Worm (Caenorhabditis elegans) whole organism, young adult: ENCODE data around the gene daam-1.

Source experiments
- B0019.2 ChIP-seq: fragments of 200-800 bp; sonication (Bioruptor generic); conservative IDR thresholded peaks from 2 replicates; pipeline ENCODE4 v1.3.6; 2022; ENCODE audit warnings: missing genetic modification reagents, missing genetic modification characterization, missing compliant biosample characterization
- B0261.1 ChIP-seq: sonication (generic microtip); optimal IDR thresholded peaks from 2 replicates; lab custom pipeline; 2016; ENCODE audit warnings: mild to moderate bottlenecking, missing genetic modification characterization, moderate library complexity, missing compliant biosample characterization
- F55B11.4 ChIP-seq: sonication (generic microtip); optimal IDR thresholded peaks from 2 replicates; lab custom pipeline; 2016; ENCODE audit warnings: missing compliant biosample characterization, missing genetic modification characterization, borderline replicate concordance; ENCODE audit not compliant: insufficient read depth
- F57A8.1 ChIP-seq: fragments of 200-800 bp; sonication (Bioruptor generic); optimal IDR thresholded peaks from 2 replicates; lab custom pipeline; 2018; ENCODE audit warnings: mild to moderate bottlenecking, missing genetic modification characterization, moderate library complexity, missing compliant biosample characterization
- Y53F4B.3 ChIP-seq: fragments of 200-800 bp; sonication (Bioruptor generic); IDR thresholded peaks from 2 replicates; pipeline ENCODE4 v1.3.6; 2022; ENCODE audit warnings: missing genetic modification reagents, missing genetic modification characterization, missing compliant biosample characterization
- Y67H2A.10 ChIP-seq: fragments of 200-800 bp; sonication (Bioruptor generic); conservative IDR thresholded peaks from 2 replicates; pipeline ENCODE4 v1.3.6; 2022; ENCODE audit warnings: missing genetic modification reagents, missing genetic modification characterization, missing compliant biosample characterization
- Y79H2A.3 ChIP-seq: fragments of 200-800 bp; sonication (Bioruptor generic); conservative IDR thresholded peaks from 2 replicates; pipeline ENCODE4 v1.3.6; 2022; ENCODE audit warnings: missing genetic modification reagents, missing genetic modification characterization, missing compliant biosample characterization
- ama-1 ChIP-seq, 3 experiments: fragments of 150-350 bp in 1 of 3; sonication (generic microtip) in 2 of 3; optimal IDR thresholded peaks; 2 replicates each; lab custom pipeline; 2014 to 2018; ENCODE audit warnings: missing biosample characterization in 2 of 3, missing genetic modification characterization in 2 of 3, missing genetic modification reagents in 2 of 3
- aptf-3 ChIP-seq: fragments of 200-800 bp; sonication (Bioruptor generic); IDR thresholded peaks from 2 replicates; pipeline ENCODE4 v1.3.6; 2022; ENCODE audit warnings: missing genetic modification characterization, missing compliant biosample characterization
- atf-7 ChIP-seq: sonication (generic microtip); optimal IDR thresholded peaks from 2 replicates; lab custom pipeline; 2017; ENCODE audit warnings: mild to moderate bottlenecking, missing genetic modification characterization, missing compliant biosample characterization
- attf-5 ChIP-seq: fragments of 200-800 bp; sonication (Bioruptor generic); optimal IDR thresholded peaks from 2 replicates; lab custom pipeline; 2018; ENCODE audit warnings: mild to moderate bottlenecking, missing genetic modification characterization, missing compliant biosample characterization
- attf-6 ChIP-seq: fragments of 200-800 bp; sonication (Bioruptor generic); IDR thresholded peaks from 2 replicates; pipeline ENCODE4 v1.3.6; 2022; ENCODE audit warnings: missing genetic modification reagents, missing genetic modification characterization, missing compliant biosample characterization
- bed-2 ChIP-seq: fragments of 200-800 bp; sonication (Bioruptor generic); IDR thresholded peaks from 2 replicates; pipeline ENCODE4 v1.3.6; 2022; ENCODE audit warnings: missing genetic modification reagents, missing genetic modification characterization, missing compliant biosample characterization
- ceh-100 ChIP-seq: fragments of 200-800 bp; sonication (Bioruptor generic); IDR thresholded peaks from 2 replicates; pipeline ENCODE4 v1.3.6; 2022; ENCODE audit warnings: missing genetic modification reagents, missing genetic modification characterization, missing compliant biosample characterization
- ceh-58 ChIP-seq: fragments of 200-800 bp; sonication (Bioruptor generic); IDR thresholded peaks from 2 replicates; pipeline ENCODE4 v1.3.6; 2022; ENCODE audit warnings: missing genetic modification characterization, missing compliant biosample characterization
- ceh-79 ChIP-seq: sonication (generic microtip); optimal IDR thresholded peaks from 2 replicates; lab custom pipeline; 2017; ENCODE audit warnings: mild to moderate bottlenecking, missing genetic modification characterization, missing compliant biosample characterization
- chd-7 ChIP-seq: sonication (generic microtip); optimal IDR thresholded peaks from 2 replicates; lab custom pipeline; 2016; ENCODE audit warnings: mild to moderate bottlenecking, missing genetic modification characterization, moderate library complexity, missing compliant biosample characterization
- dox-1 ChIP-seq: fragments of 200-800 bp; sonication (Bioruptor generic); IDR thresholded peaks from 2 replicates; pipeline ENCODE4 v1.3.6; 2022; ENCODE audit warnings: missing genetic modification reagents, missing genetic modification characterization, missing compliant biosample characterization
- dpl-1 ChIP-seq: fragments of 150-350 bp; optimal IDR thresholded peaks from 2 replicates; lab custom pipeline; 2014; ENCODE audit warnings: missing biosample characterization, missing genetic modification reagents, missing genetic modification characterization
- efl-1 ChIP-seq: fragments of 150-350 bp; optimal IDR thresholded peaks from 2 replicates; lab custom pipeline; 2014; ENCODE audit warnings: missing biosample characterization, missing genetic modification reagents, missing genetic modification characterization
- ekl-4 ChIP-seq: fragments of 200-800 bp; sonication (Bioruptor generic); IDR thresholded peaks from 2 replicates; pipeline ENCODE4 v1.3.6; 2022; ENCODE audit warnings: missing genetic modification reagents, missing genetic modification characterization, missing compliant biosample characterization
- ets-4 ChIP-seq: fragments of 200-800 bp; sonication (Bioruptor generic); optimal IDR thresholded peaks from 2 replicates; lab custom pipeline; 2018; ENCODE audit warnings: mild to moderate bottlenecking, missing genetic modification characterization, missing compliant biosample characterization
- hmg-20 ChIP-seq: fragments of 200-800 bp; sonication (Bioruptor generic); IDR thresholded peaks from 2 replicates; pipeline ENCODE4 v1.3.6; 2022; ENCODE audit warnings: missing genetic modification reagents, missing genetic modification characterization, missing compliant biosample characterization
- hsf-1 ChIP-seq: fragments of 200-800 bp; sonication (Bioruptor generic); IDR thresholded peaks from 2 replicates; pipeline ENCODE4 v1.3.6; 2022; ENCODE audit warnings: missing genetic modification reagents, missing genetic modification characterization, missing compliant biosample characterization
- lag-1 ChIP-seq: fragments of 200-800 bp; sonication (Bioruptor generic); IDR thresholded peaks from 2 replicates; pipeline ENCODE4 v1.3.6; 2022; ENCODE audit warnings: missing genetic modification reagents, missing genetic modification characterization, missing compliant biosample characterization
- let-526 ChIP-seq: fragments of 200-800 bp; sonication (Bioruptor generic); IDR thresholded peaks from 2 replicates; pipeline ENCODE4 v1.3.6; 2022; ENCODE audit warnings: missing genetic modification reagents, missing genetic modification characterization, missing compliant biosample characterization
- let-607 ChIP-seq, 2 experiments: fragments of 200-800 bp in 1 of 2; sonication (Bioruptor generic) in 1 of 2; sonication (generic microtip) in 1 of 2; optimal IDR thresholded peaks; 2 replicates each; lab custom pipeline; 2016 to 2018; ENCODE audit warnings: mild to moderate bottlenecking in 2 of 2, missing compliant biosample characterization in 2 of 2, missing genetic modification characterization in 2 of 2, moderate library complexity in 2 of 2, missing genotype in 1 of 2
- lir-1 ChIP-seq: fragments of 200-800 bp; sonication (Bioruptor generic); conservative IDR thresholded peaks from 2 replicates; pipeline ENCODE4 v1.3.6; 2022; ENCODE audit warnings: missing genetic modification reagents, missing genetic modification characterization, missing compliant biosample characterization
- lsy-27 ChIP-seq: sonication (generic microtip); optimal IDR thresholded peaks from 2 replicates; lab custom pipeline; 2017; ENCODE audit warnings: missing genetic modification characterization, mild to moderate bottlenecking, missing compliant biosample characterization, antibody characterized with exemption, missing genotype, borderline replicate concordance; ENCODE audit not compliant: insufficient read depth
- madf-6 ChIP-seq: fragments of 200-800 bp; sonication (Bioruptor generic); IDR thresholded peaks from 2 replicates; pipeline ENCODE4 v1.3.6; 2022; ENCODE audit warnings: missing genetic modification reagents, missing genetic modification characterization, missing compliant biosample characterization
- mel-28 ChIP-seq: sonication (generic microtip); optimal IDR thresholded peaks from 2 replicates; lab custom pipeline; 2016; ENCODE audit warnings: borderline replicate concordance, mild to moderate bottlenecking, missing genetic modification characterization, missing compliant biosample characterization
- mes-4 ChIP-seq: sonication (generic microtip); optimal IDR thresholded peaks from 2 replicates; lab custom pipeline; 2016; ENCODE audit warnings: missing genotype, missing genetic modification characterization, missing compliant biosample characterization
- nfya-1 ChIP-seq: sonication (generic microtip); optimal IDR thresholded peaks from 2 replicates; lab custom pipeline; 2017; ENCODE audit warnings: antibody characterized with exemption, missing compliant biosample characterization, missing genetic modification characterization, borderline replicate concordance; ENCODE audit not compliant: insufficient read depth
- nfya-2 ChIP-seq: fragments of 200-800 bp; sonication (Bioruptor generic); IDR thresholded peaks from 2 replicates; pipeline ENCODE4 v1.3.6; 2022; ENCODE audit warnings: missing genetic modification reagents, missing genetic modification characterization, missing compliant biosample characterization
- nhr-27 ChIP-seq: fragments of 200-800 bp; sonication (Bioruptor generic); optimal IDR thresholded peaks from 2 replicates; lab custom pipeline; 2018; ENCODE audit warnings: mild to moderate bottlenecking, missing genetic modification characterization, moderate library complexity, missing compliant biosample characterization
- nhr-90 ChIP-seq: sonication (generic microtip); optimal IDR thresholded peaks from 2 replicates; lab custom pipeline; 2016; ENCODE audit warnings: missing genotype, mild to moderate bottlenecking, missing genetic modification characterization, missing compliant biosample characterization
- sdz-38 ChIP-seq: sonication (generic microtip); optimal IDR thresholded peaks from 2 replicates; lab custom pipeline; 2016; ENCODE audit warnings: missing genotype, missing genetic modification characterization, missing compliant biosample characterization
- snpc-1.3 ChIP-seq: sonication (generic microtip); optimal IDR thresholded peaks from 2 replicates; lab custom pipeline; 2017; ENCODE audit warnings: missing genetic modification characterization, mild to moderate bottlenecking, missing compliant biosample characterization, antibody characterized with exemption, moderate library complexity, missing genotype, missing genetic modification reagents; ENCODE audit not compliant: insufficient read depth
- somi-1 ChIP-seq: fragments of 200-800 bp; sonication (Bioruptor generic); optimal IDR thresholded peaks from 2 replicates; lab custom pipeline; 2018; ENCODE audit warnings: mild to moderate bottlenecking, missing genetic modification characterization, missing compliant biosample characterization
- sptf-2 ChIP-seq: fragments of 200-800 bp; sonication (Bioruptor generic); optimal IDR thresholded peaks from 2 replicates; lab custom pipeline; 2018; ENCODE audit warnings: mild to moderate bottlenecking, missing genetic modification characterization, missing compliant biosample characterization
- tbp1 ChIP-seq: fragments of 200-800 bp; sonication (Bioruptor generic); optimal IDR thresholded peaks from 2 replicates; lab custom pipeline; 2018; ENCODE audit warnings: mild to moderate bottlenecking, missing genetic modification characterization, missing compliant biosample characterization
- unc-130 ChIP-seq: sonication (generic microtip); optimal IDR thresholded peaks from 2 replicates; lab custom pipeline; 2016; ENCODE audit warnings: missing genetic modification reagents, missing genetic modification characterization, missing compliant biosample characterization
- unc-62 ChIP-seq: fragments of 150-350 bp; optimal IDR thresholded peaks from 2 replicates; lab custom pipeline; 2014; ENCODE audit warnings: missing biosample characterization, missing genetic modification reagents, missing genetic modification characterization
- xnd-1 ChIP-seq: sonication (generic microtip); optimal IDR thresholded peaks from 2 replicates; lab custom pipeline; 2016; ENCODE audit warnings: missing genotype, missing genetic modification reagents, missing genetic modification characterization, missing compliant biosample characterization
- zim-3 ChIP-seq: sonication (generic microtip); optimal IDR thresholded peaks from 2 replicates; lab custom pipeline; 2017; ENCODE audit warnings: mild to moderate bottlenecking, missing genetic modification characterization, moderate library complexity, missing compliant biosample characterization
- ztf-18 ChIP-seq: sonication (generic microtip); optimal IDR thresholded peaks from 2 replicates; lab custom pipeline; 2016; ENCODE audit warnings: missing genotype, mild to moderate bottlenecking, missing genetic modification characterization, missing compliant biosample characterization
- ztf-28 ChIP-seq: fragments of 200-800 bp; sonication (Bioruptor generic); IDR thresholded peaks from 2 replicates; pipeline ENCODE4 v1.3.6; 2022; ENCODE audit warnings: missing genetic modification reagents, missing genetic modification characterization, missing compliant biosample characterization
- ztf-3 ChIP-seq: fragments of 200-800 bp; sonication (Bioruptor generic); optimal IDR thresholded peaks from 2 replicates; lab custom pipeline; 2018; ENCODE audit warnings: mild to moderate bottlenecking, missing genetic modification characterization, missing compliant biosample characterization

Gene daam-1

DNA sequence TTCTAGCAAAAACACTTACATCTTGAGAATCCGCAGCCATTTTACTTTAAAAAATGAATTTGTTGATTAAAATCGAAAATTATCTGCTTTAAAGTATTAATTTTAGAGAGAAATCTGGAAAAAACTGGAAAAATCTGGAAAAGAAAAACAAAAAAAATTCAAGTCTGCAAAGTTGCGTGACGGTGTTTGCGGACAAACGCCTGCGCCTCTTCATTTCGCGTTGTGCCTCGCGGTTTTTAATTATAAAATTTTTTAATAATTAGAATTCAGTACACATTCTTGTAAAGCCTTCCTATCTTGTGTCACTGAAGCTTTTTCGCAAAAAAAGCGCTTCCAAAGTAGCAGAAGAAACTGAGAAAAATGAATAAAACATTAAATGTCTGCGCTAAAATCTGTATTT is 43.0 kb upstream of the daam-1 start, which contains the start of gene W03F9.1 (continued):
- TF ChIP-seq ceh-58 (GFP tag; lab: Robert Waterston, UW) (no peak), B0019.2 (0 out of 2 replicates have a peak, but pooled peaks have one; percentile 18), Y79H2A.3 (GFP tag; lab: Robert Waterston, UW) (no peak), unc-130 (GFP tag; lab: Kevin White, UChicago) (no peak), ama-1 (optimal IDR thresholded peaks at IDR 0.05; lab: Kevin White, UChicago) (no peak), ama-1 (GFP tag; optimal IDR thresholded peaks at IDR 0.05; lab: Kevin White, UChicago) (no peak), ztf-3 (no peak), ceh-100 (no peak), efl-1 (peak; percentile 42), mel-28 (tag; lab: Kevin White, UChicago) (no peak), ekl-4 (peak; percentile 56; the same call in 1 of the 2 replicates), chd-7 (tag; lab: Kevin White, UChicago) (no peak), nfya-1 (tag; lab: Kevin White, UChicago) (no peak), F57A8.1 (GFP tag; lab: Kevin White, UChicago) (no peak), ztf-18 (tag; lab: Kevin White, UChicago) (peak; percentile 27), nhr-27 (tag; lab: Kevin White, UChicago) (no peak), Y53F4B.3 (no peak), aptf-3 (GFP tag; lab: Robert Waterston, UW) (no peak), ztf-28 (no peak), xnd-1 (tag; lab: Kevin White, UChicago) (no peak), hsf-1 (peak; percentile 98), hmg-20 (no peak), mes-4 (no peak), somi-1 (no peak), attf-5 (peak; percentile 57), atf-7 (tag; lab: Kevin White, UChicago) (no peak), ceh-79 (tag; lab: Kevin White, UChicago) (no peak), ets-4 (GFP tag; lab: Kevin White, UChicago) (no peak), sdz-38 (tag; lab: Kevin White, UChicago) (no peak), snpc-1.3 (tag; lab: Kevin White, UChicago) (peak; percentile 80), Y67H2A.10 (GFP tag; lab: Robert Waterston, UW) (no peak), lir-1 (0 out of 2 replicates have a peak, but pooled peaks have one; percentile 23), lsy-27 (tag; lab: Kevin White, UChicago) (no peak), let-526 (no peak), F55B11.4 (tag; lab: Kevin White, UChicago) (no peak), nfya-2 (no peak), dpl-1 (GFP tag; lab: Kevin White, UChicago) (peak; percentile 3), let-607 (tag; optimal IDR thresholded peaks at IDR 0.05; lab: Kevin White, UChicago) (peak in 1 of 2 experiments; percentile 57), madf-6 (GFP tag; lab: Robert Waterston, UW) (peak; percentile 66), sptf-2 (GFP tag; lab: Kevin White, UChicago) (no peak), zim-3 (tag; lab: Kevin White, UChicago) (no peak), bed-2 (GFP tag; lab: Robert Waterston, UW) (no peak), attf-6 (GFP tag; lab: Robert Waterston, UW) (no peak), unc-62 (GFP tag; lab: Kevin White, UChicago) (no peak), B0261.1 (tag; lab: Kevin White, UChicago) (no peak), dox-1 (peak; percentile 86), tbp1 (GFP tag; lab: Kevin White, UChicago) (peak; percentile 40), lag-1 (GFP tag; lab: Robert Waterston, UW) (no peak), nhr-90 (tag; lab: Kevin White, UChicago) (no peak)
